Worm (Caenorhabditis elegans): ENCODE measurements around the gene pkc-3.
A peak's percentile ranks its signal among the peaks of the same experiment; 100 is the strongest.

- TF ChIP-seq ets-4 (GFP tag; optimal IDR thresholded peaks at IDR 0.05) = no peak
- TF ChIP-seq egl-18 (GFP tag; IDR thresholded peaks at IDR 0.05) = no peak
- TF ChIP-seq F22D6.2 (tag; optimal IDR thresholded peaks at IDR 0.05) = no peak
- TF ChIP-seq Y53F4B.3 (GFP tag; IDR thresholded peaks at IDR 0.05) = no peak
- no peak for TF ChIP-seq ama-1 (optimal IDR thresholded peaks at IDR 0.05)
- no peak for TF ChIP-seq ama-1 (GFP tag; optimal IDR thresholded peaks at IDR 0.05)
- TF ChIP-seq nhr-90 (tag; optimal IDR thresholded peaks at IDR 0.05) = no peak
- peak; percentile 61 for TF ChIP-seq F23B12.7 (tag; optimal IDR thresholded peaks at IDR 0.05; ENCODE audit: insufficient read depth)
- no peak for TF ChIP-seq snpc-4 (GFP tag; optimal IDR thresholded peaks at IDR 0.05)
- TF ChIP-seq snpc-4 (tag; optimal IDR thresholded peaks at IDR 0.05) = peak in 1 of 4 experiments; percentile 5
- peak; percentile 96 for TF ChIP-seq lsl-1 (GFP tag; optimal IDR thresholded peaks at IDR 0.05)
- TF ChIP-seq snpc-1.1 (tag; optimal IDR thresholded peaks at IDR 0.05; ENCODE audit: insufficient read depth) = peak; percentile 24
- no peak for TF ChIP-seq ztf-3 (GFP tag; optimal IDR thresholded peaks at IDR 0.05)
- TF ChIP-seq let-607 (tag; optimal IDR thresholded peaks at IDR 0.05) = no peak
Observed at ce11 chrII:5420947-5421614, 41.3 kb downstream of the pkc-3 start, which contains the start of gene tofu-6.
